Worm (Caenorhabditis elegans): ENCODE data around the gene C15B12.8.

The C15B12.8 gene

DNA sequence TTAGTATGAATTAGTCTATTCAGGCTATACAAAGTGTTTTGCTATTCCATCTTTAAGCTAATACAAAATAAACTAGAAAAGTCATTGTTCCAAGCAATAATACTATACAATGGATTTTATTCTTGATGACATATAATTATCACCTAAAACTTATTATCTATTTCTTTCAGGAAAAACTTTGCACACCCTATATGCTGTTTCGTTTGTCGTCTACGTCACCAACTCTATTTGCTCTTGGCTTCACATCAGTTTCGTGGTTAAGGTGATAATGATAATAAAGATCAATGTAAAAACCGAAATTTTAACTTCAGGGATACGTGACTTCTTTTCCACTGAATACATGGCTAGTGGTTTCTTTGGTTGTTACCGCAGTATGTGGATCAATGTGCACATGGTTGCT lies 11.6 kb upstream of the C15B12.8 start:
- TF ChIP-seq klf-2 (GFP tag; conservative IDR thresholded peaks at IDR 0.05) (no peak), ref-1 (GFP tag; conservative IDR thresholded peaks at IDR 0.05) (no peak), ztf-23 (GFP tag; IDR thresholded peaks at IDR 0.05) (no peak)

DNA sequence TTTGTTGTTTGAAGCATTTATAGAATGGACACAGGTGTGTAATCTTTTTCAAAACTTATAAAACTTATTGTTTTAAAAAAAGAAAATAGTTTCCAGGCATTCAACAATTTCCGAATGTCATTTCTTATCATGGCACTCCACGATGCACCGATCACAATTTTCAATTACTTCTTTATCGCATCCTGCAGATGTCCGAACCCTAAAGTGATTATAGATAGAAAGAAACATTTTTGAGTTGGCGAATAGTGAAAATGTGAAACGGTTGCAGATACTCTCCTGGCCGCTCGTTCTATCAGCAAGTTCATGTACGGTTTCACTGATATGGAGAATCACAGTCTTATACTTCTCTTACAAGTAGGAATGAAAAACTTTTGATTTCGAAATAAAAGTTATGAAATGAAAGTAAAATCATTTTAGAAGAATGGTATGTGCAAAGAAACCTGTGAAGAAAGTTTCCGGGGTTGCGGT lies 11.0 kb upstream of the C15B12.8 start, which contains the start of gene C15B12.2:
C15B12.2 (plus strand) TSS at position 418 of the 468 bp plus-strand sequence.
- no peak for TF ChIP-seq klf-2 (GFP tag; conservative IDR thresholded peaks at IDR 0.05)
- TF ChIP-seq cog-1 (tag; optimal IDR thresholded peaks at IDR 0.05), result no peak
- TF ChIP-seq med-1 (GFP tag; optimal IDR thresholded peaks at IDR 0.05; ENCODE audit: insufficient read depth), result no peak
- TF ChIP-seq ref-1 (GFP tag; conservative IDR thresholded peaks at IDR 0.05), result no peak
- TF ChIP-seq ztf-29 (GFP tag; IDR thresholded peaks at IDR 0.05), result no peak
- no peak for TF ChIP-seq flt-1 (GFP tag; IDR thresholded peaks at IDR 0.05)
- no peak for TF ChIP-seq tab-1 (GFP tag; IDR thresholded peaks at IDR 0.05)
- no peak for TF ChIP-seq ztf-23 (GFP tag; IDR thresholded peaks at IDR 0.05)
- TF ChIP-seq T22C8.4 (GFP tag; IDR thresholded peaks at IDR 0.05), result no peak

DNA sequence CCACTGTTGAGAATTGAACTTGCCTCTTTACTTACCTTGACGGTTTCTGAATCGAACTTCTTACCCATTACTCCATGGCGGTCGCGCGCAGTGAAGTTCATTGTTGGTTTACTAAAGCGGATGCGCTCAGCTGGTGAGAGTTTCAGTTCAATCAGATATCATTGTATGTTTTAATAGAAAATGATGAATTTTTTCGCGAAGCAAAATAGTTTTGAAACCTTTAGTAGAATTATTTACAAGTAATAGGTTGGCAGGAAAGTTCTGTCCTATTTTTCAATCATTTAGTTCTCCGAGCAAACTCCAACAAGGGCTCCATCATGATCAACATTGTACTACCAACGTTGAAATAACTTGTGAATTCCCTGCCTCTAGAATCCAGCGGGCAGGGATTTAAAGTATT lies 6.6 kb upstream of the C15B12.8 start, which contains the start of gene C15B12.3:
C15B12.3 (minus strand) TSS at position 101 of the 400 bp plus-strand sequence.
- TF ChIP-seq ztf-23 (GFP tag; IDR thresholded peaks at IDR 0.05) (no peak), ztf-29 (GFP tag; IDR thresholded peaks at IDR 0.05) (no peak), ref-1 (GFP tag; conservative IDR thresholded peaks at IDR 0.05) (no peak), med-1 (GFP tag; optimal IDR thresholded peaks at IDR 0.05; ENCODE audit: insufficient read depth) (no peak), T22C8.4 (GFP tag; IDR thresholded peaks at IDR 0.05) (no peak), klf-2 (GFP tag; conservative IDR thresholded peaks at IDR 0.05) (no peak), cog-1 (tag; optimal IDR thresholded peaks at IDR 0.05) (no peak), flt-1 (GFP tag; IDR thresholded peaks at IDR 0.05) (no peak), tab-1 (GFP tag; IDR thresholded peaks at IDR 0.05) (no peak)

DNA sequence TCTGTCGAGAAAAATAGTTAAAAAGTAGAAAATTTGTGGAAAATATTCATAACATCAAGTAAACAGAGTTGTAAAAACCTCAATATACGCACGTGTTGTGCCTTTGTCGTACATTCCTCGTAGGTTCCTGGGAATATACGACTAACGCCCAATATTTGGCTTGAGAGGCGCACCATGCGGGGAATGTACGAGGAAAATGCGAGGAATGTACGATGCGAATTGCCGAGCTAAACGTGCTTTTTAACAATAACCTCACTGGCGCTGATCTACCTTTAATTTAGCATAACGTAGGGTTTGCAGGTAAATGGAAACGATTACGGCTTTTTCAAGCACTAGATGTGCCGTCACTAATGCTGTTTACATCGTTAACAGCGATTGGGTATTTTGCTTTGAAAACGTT lies 5.6 kb upstream of the C15B12.8 start, which contains the start of gene C15B12.9:
C15B12.9 (plus strand) TSS at position 301 of the 400 bp plus-strand sequence.
- TF ChIP-seq ref-1 (GFP tag; conservative IDR thresholded peaks at IDR 0.05), result no peak

DNA sequence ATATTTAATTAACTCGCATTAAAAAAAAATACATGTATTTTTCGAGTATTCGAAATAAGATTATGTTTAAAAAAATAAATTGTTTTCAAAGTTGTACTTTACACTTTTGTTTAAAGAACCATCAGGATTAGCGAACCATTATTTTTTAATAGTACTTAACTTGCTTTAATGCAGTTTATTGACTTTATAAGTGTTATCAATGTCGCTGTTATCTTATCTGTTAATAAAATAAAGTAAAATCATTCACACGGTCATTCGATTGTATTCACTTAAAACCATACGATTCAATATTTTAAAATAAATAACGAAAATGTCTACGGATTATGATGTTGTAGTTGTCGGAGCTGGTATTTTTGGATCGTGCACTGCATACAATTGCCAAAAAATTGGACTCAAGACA lies 2.5 kb downstream of the C15B12.8 start, which contains the start of gene C15B12.1:
C15B12.1 (plus strand) TSS at position 271 of the 400 bp plus-strand sequence.
- TF ChIP-seq T22C8.4 (GFP tag; IDR thresholded peaks at IDR 0.05), result no peak
- TF ChIP-seq med-1 (GFP tag; optimal IDR thresholded peaks at IDR 0.05; ENCODE audit: insufficient read depth), result no peak
- TF ChIP-seq ref-1 (GFP tag; conservative IDR thresholded peaks at IDR 0.05), result no peak
- TF ChIP-seq klf-2 (GFP tag; conservative IDR thresholded peaks at IDR 0.05), result no peak
- TF ChIP-seq ztf-23 (GFP tag; IDR thresholded peaks at IDR 0.05), result no peak
- no peak for TF ChIP-seq flt-1 (GFP tag; IDR thresholded peaks at IDR 0.05)
- no peak for TF ChIP-seq cog-1 (tag; optimal IDR thresholded peaks at IDR 0.05)
- no peak for TF ChIP-seq ztf-29 (GFP tag; IDR thresholded peaks at IDR 0.05)

DNA sequence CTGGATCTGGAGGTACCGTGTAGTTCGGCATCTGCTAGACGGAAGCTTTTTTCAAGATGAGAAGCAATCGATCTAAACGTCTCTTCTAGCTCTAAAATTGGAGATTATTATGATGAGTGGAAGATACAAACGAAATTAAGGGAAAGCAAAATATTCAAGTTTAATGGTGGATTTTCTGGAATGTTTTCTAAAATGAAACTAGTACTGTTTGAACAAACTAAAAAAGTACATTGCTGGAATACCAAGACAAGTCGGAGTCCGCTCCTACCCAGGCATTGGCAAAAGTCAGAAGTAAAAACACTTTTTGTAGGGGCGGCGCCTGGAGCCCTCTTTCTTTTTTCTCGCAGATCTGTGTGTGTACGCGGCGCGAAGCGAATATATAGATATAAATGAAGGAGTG lies 10.7 kb downstream of the C15B12.8 start, which contains the start of gene gar-1:
gar-1 (minus strand) TSS at position 101 of the 400 bp plus-strand sequence.
- TF ChIP-seq ztf-29 (GFP tag; IDR thresholded peaks at IDR 0.05) (no peak), klf-2 (GFP tag; conservative IDR thresholded peaks at IDR 0.05) (no peak), cog-1 (tag; optimal IDR thresholded peaks at IDR 0.05) (no peak), tab-1 (GFP tag; IDR thresholded peaks at IDR 0.05) (no peak), ref-1 (GFP tag; conservative IDR thresholded peaks at IDR 0.05) (no peak), med-1 (GFP tag; optimal IDR thresholded peaks at IDR 0.05; ENCODE audit: insufficient read depth) (no peak), ztf-23 (GFP tag; IDR thresholded peaks at IDR 0.05) (no peak), T22C8.4 (GFP tag; IDR thresholded peaks at IDR 0.05) (no peak), flt-1 (GFP tag; IDR thresholded peaks at IDR 0.05) (no peak)

DNA sequence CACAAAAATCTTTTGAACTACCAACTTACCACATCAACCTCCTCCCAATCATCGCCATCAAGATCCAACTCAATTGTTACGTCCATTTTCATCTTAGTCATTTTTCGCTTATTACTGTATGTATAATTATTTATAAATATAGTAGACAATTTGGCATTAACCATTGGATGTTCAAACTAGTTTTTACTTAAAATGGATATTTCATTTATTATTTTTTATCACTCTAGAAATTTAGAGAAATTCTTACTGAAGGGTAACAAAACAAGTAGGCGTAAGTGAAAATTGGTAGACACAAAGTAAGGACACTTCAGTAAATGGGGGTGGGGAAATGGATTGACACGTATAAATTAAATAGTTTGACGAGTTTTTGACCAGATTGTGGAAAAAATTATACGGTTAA lies 25.7 kb downstream of the C15B12.8 start, which contains the start of gene actl-1:
actl-1 (minus strand) TSS at position 101 of the 400 bp plus-strand sequence.
- TF ChIP-seq cog-1 (tag; optimal IDR thresholded peaks at IDR 0.05) (no peak), ref-1 (GFP tag; conservative IDR thresholded peaks at IDR 0.05) (no peak), flt-1 (GFP tag; IDR thresholded peaks at IDR 0.05) (no peak), ztf-29 (GFP tag; IDR thresholded peaks at IDR 0.05) (no peak), ztf-23 (GFP tag; IDR thresholded peaks at IDR 0.05) (no peak), med-1 (GFP tag; optimal IDR thresholded peaks at IDR 0.05; ENCODE audit: insufficient read depth) (no peak), T22C8.4 (GFP tag; IDR thresholded peaks at IDR 0.05) (no peak), tab-1 (GFP tag; IDR thresholded peaks at IDR 0.05) (no peak), klf-2 (GFP tag; conservative IDR thresholded peaks at IDR 0.05) (no peak)

DNA sequence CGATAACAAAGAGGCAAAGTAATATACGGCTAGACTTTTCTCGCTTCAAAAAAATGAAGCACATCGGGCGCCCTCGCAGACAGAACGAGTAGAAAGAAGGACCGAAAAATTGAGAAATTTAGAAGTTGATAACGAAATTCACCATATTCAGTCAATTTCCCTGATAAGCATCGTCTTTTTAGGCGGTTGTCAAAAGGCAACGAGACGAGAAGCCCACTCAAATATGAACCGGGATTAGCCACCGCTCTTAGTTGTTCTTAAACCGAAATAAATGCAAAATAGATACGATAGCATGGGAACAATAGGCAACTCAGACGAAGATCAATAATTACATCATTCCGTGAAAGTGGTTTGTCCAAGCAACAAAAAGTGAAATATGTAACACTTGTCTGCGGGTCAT lies 29.1 kb downstream of the C15B12.8 start:
- TF ChIP-seq klf-2 (GFP tag; conservative IDR thresholded peaks at IDR 0.05) (no peak), ztf-23 (GFP tag; IDR thresholded peaks at IDR 0.05) (no peak), ref-1 (GFP tag; conservative IDR thresholded peaks at IDR 0.05) (no peak), tab-1 (GFP tag; IDR thresholded peaks at IDR 0.05) (no peak), flt-1 (GFP tag; IDR thresholded peaks at IDR 0.05) (no peak), med-1 (GFP tag; optimal IDR thresholded peaks at IDR 0.05; ENCODE audit: insufficient read depth) (no peak), cog-1 (tag; optimal IDR thresholded peaks at IDR 0.05) (no peak), T22C8.4 (GFP tag; IDR thresholded peaks at IDR 0.05) (no peak), ztf-29 (GFP tag; IDR thresholded peaks at IDR 0.05) (no peak)

DNA sequence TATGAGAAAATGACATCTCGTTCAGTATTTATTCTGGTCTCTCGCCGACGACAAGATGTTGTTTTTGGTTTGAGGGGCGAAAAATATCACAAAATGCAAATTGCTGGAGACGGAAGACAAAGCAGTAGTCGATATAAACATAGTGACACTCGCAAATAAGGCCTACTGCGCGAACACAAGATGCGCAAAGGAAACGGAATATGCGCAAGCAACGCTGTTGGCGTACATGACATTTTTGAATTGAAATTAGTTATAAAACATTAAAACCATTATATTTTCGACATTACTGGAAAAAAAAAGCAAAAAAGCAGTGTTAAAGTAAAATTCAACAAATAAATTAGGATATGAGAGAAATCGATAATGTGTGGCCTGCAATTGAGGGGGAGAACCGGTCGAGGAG lies 30.9 kb downstream of the C15B12.8 start, which contains the start of gene cdf-1:
cdf-1 (minus strand) TSS at position 136 of the 400 bp plus-strand sequence.
- TF ChIP-seq med-1 (GFP tag; optimal IDR thresholded peaks at IDR 0.05; ENCODE audit: insufficient read depth) (no peak), ztf-23 (GFP tag; IDR thresholded peaks at IDR 0.05) (peak; percentile 27; the same call in 1 of the 2 replicates), cog-1 (tag; optimal IDR thresholded peaks at IDR 0.05) (peak; percentile 32)

DNA sequence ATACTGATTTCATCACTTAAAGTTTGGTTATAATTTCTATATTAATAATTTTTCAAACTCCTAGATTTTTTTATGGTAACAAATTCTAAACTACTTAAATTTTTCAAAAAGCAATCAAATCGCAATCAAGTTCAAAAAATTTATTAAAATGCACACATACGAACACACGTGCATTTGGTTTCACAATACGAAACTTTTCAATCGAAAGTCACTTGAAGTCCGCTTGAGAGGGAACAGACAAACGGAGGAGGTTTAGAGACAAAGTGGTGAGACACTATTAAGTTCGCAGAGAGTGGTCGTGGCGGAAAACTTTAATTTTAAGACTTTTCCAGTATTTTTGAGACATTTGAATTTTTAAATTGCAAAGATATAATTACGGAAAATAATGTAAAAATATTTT lies 31.6 kb downstream of the C15B12.8 start, which contains the start of gene glr-8:
glr-8 (plus strand) TSS at position 319 of the 400 bp plus-strand sequence.
- TF ChIP-seq med-1 (GFP tag; optimal IDR thresholded peaks at IDR 0.05; ENCODE audit: insufficient read depth) (no peak), T22C8.4 (GFP tag; IDR thresholded peaks at IDR 0.05) (no peak), klf-2 (GFP tag; conservative IDR thresholded peaks at IDR 0.05) (no peak), tab-1 (GFP tag; IDR thresholded peaks at IDR 0.05) (no peak), cog-1 (tag; optimal IDR thresholded peaks at IDR 0.05) (no peak), ref-1 (GFP tag; conservative IDR thresholded peaks at IDR 0.05) (no peak), ztf-29 (GFP tag; IDR thresholded peaks at IDR 0.05) (no peak), flt-1 (GFP tag; IDR thresholded peaks at IDR 0.05) (no peak), ztf-23 (GFP tag; IDR thresholded peaks at IDR 0.05) (no peak)
